Fruit fly (Drosophila melanogaster): ENCODE data around the gene Acbp4.
A peak's percentile ranks its signal among the peaks of the same experiment; 100 is the strongest.

The Acbp4 gene

dm6 chr3L:7134818-7135217, 6.8 kb upstream of the Acbp4 start (continued):
- TF ChIP-seq CG11085 (GFP tag; IDR thresholded peaks at IDR 0.05) (no peak), stc (GFP tag; IDR thresholded peaks at IDR 0.05) (no peak), CG13296 (GFP tag; optimal IDR thresholded peaks at IDR 0.05) (no peak), hkb (optimal IDR thresholded peaks at IDR 0.05) (no peak), hkb (GFP tag; IDR thresholded peaks at IDR 0.05) (no peak), gem (tag; optimal IDR thresholded peaks at IDR 0.05) (no peak), bsh (GFP tag; optimal IDR thresholded peaks at IDR 0.05) (peak in 1 of 2 experiments; percentile 51), Asciz (GFP tag; optimal IDR thresholded peaks at IDR 0.05) (no peak), CG4404 (GFP tag; IDR thresholded peaks at IDR 0.05) (no peak), ind (GFP tag; optimal IDR thresholded peaks at IDR 0.05) (no peak), CG6175 (GFP tag; IDR thresholded peaks at IDR 0.05) (peak; percentile 74; the same call in 1 of the 3 replicates), CG7556 (GFP tag; optimal IDR thresholded peaks at IDR 0.05) (no peak), dati (GFP tag; IDR thresholded peaks at IDR 0.05) (no peak), CG10959 (GFP tag; IDR thresholded peaks at IDR 0.05) (no peak), rib (GFP tag; IDR thresholded peaks at IDR 0.05) (no peak), NK7.1 (GFP tag; optimal IDR thresholded peaks at IDR 0.05) (no peak), Fer1 (GFP tag; optimal IDR thresholded peaks at IDR 0.05) (no peak), Drgx (GFP tag; IDR thresholded peaks at IDR 0.05) (peak; percentile 57), gfzf (GFP tag; optimal IDR thresholded peaks at IDR 0.05) (no peak), Elba2 (GFP tag; optimal IDR thresholded peaks at IDR 0.05) (no peak), CG16815 (GFP tag; optimal IDR thresholded peaks at IDR 0.05) (no peak), CG3281 (GFP tag; optimal IDR thresholded peaks at IDR 0.05) (no peak), CG11398 (GFP tag; optimal IDR thresholded peaks at IDR 0.05) (no peak), CG2678 (tag; optimal IDR thresholded peaks at IDR 0.05) (no peak), CG12219 (GFP tag; optimal IDR thresholded peaks at IDR 0.05) (no peak), Blimp-1 (GFP tag; optimal IDR thresholded peaks at IDR 0.05) (no peak), corto (GFP tag; optimal IDR thresholded peaks at IDR 0.05) (no peak), stwl (tag; optimal IDR thresholded peaks at IDR 0.05) (no peak)

- TF ChIP-seq Side (GFP tag; optimal IDR thresholded peaks at IDR 0.05) (peak; percentile 81), bsh (GFP tag; optimal IDR thresholded peaks at IDR 0.05) (peak; percentile 66 to 81), CG31441 (GFP tag; IDR thresholded peaks at IDR 0.05) (peak; percentile 94), CG10565 (GFP tag; optimal IDR thresholded peaks at IDR 0.05) (peak; percentile 16), CG2116 (GFP tag; optimal IDR thresholded peaks at IDR 0.05) (peak; percentile 71), Asciz (GFP tag; optimal IDR thresholded peaks at IDR 0.05) (peak; percentile 81), CG12744 (GFP tag; optimal IDR thresholded peaks at IDR 0.05) (peak; percentile 83), Mad (GFP tag; optimal IDR thresholded peaks at IDR 0.05) (peak; percentile 82), tx (GFP tag; optimal IDR thresholded peaks at IDR 0.05) (peak; percentile 81), esg (GFP tag; conservative IDR thresholded peaks at IDR 0.05) (peak; percentile 78), CG5180 (GFP tag; optimal IDR thresholded peaks at IDR 0.05) (peak; percentile 74), Spps (tag; optimal IDR thresholded peaks at IDR 0.05) (peak; percentile 32), yki (optimal IDR thresholded peaks at IDR 0.05) (peak; percentile 64), pnt (GFP tag; optimal IDR thresholded peaks at IDR 0.05) (peak; percentile 77), h (optimal IDR thresholded peaks at IDR 0.05) (no peak), CG1603 (tag; optimal IDR thresholded peaks at IDR 0.05) (peak; percentile 52), fd102C (GFP tag; optimal IDR thresholded peaks at IDR 0.05) (peak; percentile 45), Ets97D (GFP tag; optimal IDR thresholded peaks at IDR 0.05) (peak; percentile 87), CG30431 (GFP tag; optimal IDR thresholded peaks at IDR 0.05) (peak; percentile 74), run (tag; optimal IDR thresholded peaks at IDR 0.05) (peak; percentile 72), CG11723 (GFP tag; optimal IDR thresholded peaks at IDR 0.05) (peak; percentile 75), sima (GFP tag; optimal IDR thresholded peaks at IDR 0.05) (peak; percentile 71), CG4282 (GFP tag; optimal IDR thresholded peaks at IDR 0.05) (peak; percentile 62), her (GFP tag; optimal IDR thresholded peaks at IDR 0.05) (peak; percentile 67), nom (GFP tag; optimal IDR thresholded peaks at IDR 0.05) (peak; percentile 65)
Observed at dm6 chr3L:7133699-7134655, 5.9 kb upstream of the Acbp4 start, which contains the start of gene melt. melt (plus strand) TSS chr3L:7134516.

All from whole organism, embryonic.